Fruit fly (Drosophila melanogaster): Measurements from ENCODE around the gene CG15601.

Gene CG15601

DNA sequence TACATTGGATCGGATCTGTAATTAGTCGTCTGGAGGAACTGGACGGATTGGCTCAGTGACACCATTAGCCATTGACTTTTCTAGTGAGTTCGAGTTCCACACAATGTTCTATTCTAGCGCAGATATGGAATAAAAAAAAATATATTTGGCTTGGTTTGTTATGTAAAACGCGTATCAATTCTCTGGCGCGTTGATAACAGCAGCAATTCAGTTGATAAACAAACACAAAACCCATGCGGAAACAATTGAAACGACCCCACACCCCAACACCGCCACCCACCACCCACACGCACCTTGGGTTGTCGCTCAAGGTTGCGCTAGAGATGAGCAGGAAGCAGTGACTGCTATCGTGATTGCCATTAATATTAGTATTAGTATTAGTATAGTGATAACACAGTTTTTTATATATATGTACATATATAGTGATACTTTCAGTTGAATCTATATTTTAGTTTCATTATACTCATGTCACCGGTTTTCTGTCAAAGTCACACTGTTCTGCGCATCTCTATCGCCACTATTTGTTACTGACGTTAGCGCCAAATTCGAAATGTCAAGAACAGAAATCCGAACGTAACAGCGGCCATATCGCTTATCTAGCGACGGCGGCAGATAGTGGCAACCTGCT, 12.8 kb upstream of the CG15601 start (continued):
- TF ChIP-seq CG6175 (GFP tag; IDR thresholded peaks at IDR 0.05) (peak; percentile 93), ken (GFP tag; IDR thresholded peaks at IDR 0.05) (peak; percentile 94), hbn (GFP tag; IDR thresholded peaks at IDR 0.05; ENCODE audit: partially characterized antibody) (no peak), Rx (GFP tag; IDR thresholded peaks at IDR 0.05) (peak; percentile 86)

DNA sequence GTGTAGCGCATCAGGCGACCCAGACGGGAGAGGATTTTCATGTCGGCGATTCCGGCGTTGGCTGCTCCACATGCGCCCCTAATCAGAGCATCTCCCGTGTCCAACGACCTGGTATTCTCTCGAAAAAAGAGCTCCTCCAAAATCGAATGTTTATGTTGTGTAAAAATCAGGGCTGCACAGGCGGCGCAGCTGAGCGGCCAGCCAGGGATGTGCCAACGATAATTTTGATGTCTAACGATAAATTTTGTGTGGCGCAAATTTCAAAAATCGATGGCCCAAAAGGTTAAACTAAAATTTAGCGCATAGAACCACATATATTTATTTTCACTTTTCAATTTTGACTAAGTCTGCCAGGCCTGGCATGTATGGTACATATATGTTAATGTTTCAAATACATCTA, 9.4 kb upstream of the CG15601 start, which contains the start of gene CG9240:
Gene CG9240 (minus strand): TSS at position 213 of the 400 bp plus-strand sequence.
- TF ChIP-seq CG17829 (tag; optimal IDR thresholded peaks at IDR 0.05) = peak; percentile 18
- no peak for TF ChIP-seq cg (GFP tag; optimal IDR thresholded peaks at IDR 0.05)
- TF ChIP-seq CG12769 (tag; optimal IDR thresholded peaks at IDR 0.05) = peak; percentile 5
- TF ChIP-seq Ets97D (GFP tag; optimal IDR thresholded peaks at IDR 0.05) = no peak
- peak; percentile 88 for TF ChIP-seq Dp (GFP tag; optimal IDR thresholded peaks at IDR 0.05)
- no peak for TF ChIP-seq Meics (GFP tag; optimal IDR thresholded peaks at IDR 0.05)
- peak; percentile 78 for TF ChIP-seq Dref (GFP tag; IDR thresholded peaks at IDR 0.05)
- TF ChIP-seq CG13424 (tag; optimal IDR thresholded peaks at IDR 0.05) = no peak
- TF ChIP-seq CG3281 (GFP tag; optimal IDR thresholded peaks at IDR 0.05) = peak; percentile 25
- TF ChIP-seq Pdp1 (GFP tag; optimal IDR thresholded peaks at IDR 0.05) = peak in 1 of 2 experiments; percentile 84
- TF ChIP-seq Med (GFP tag) = peak; percentile 66
- TF ChIP-seq CG15514 (GFP tag; optimal IDR thresholded peaks at IDR 0.05) = peak; percentile 69
- TF ChIP-seq zfh1 (GFP tag; IDR thresholded peaks at IDR 0.05) = 0 out of 3 replicates have a peak, but pooled peaks have one; percentile 28
- peak; percentile 69 for TF ChIP-seq pzg (GFP tag; optimal IDR thresholded peaks at IDR 0.05)
- peak; percentile 2 for TF ChIP-seq nom (GFP tag; optimal IDR thresholded peaks at IDR 0.05)
- TF ChIP-seq CG15479 (GFP tag; optimal IDR thresholded peaks at IDR 0.05) = peak; percentile 18
- TF ChIP-seq vvl (GFP tag; IDR thresholded peaks at IDR 0.05) = no peak
- peak; percentile 41 for TF ChIP-seq YL-1 (GFP tag; optimal IDR thresholded peaks at IDR 0.05)
- no peak for TF ChIP-seq h (optimal IDR thresholded peaks at IDR 0.05)
- TF ChIP-seq CG10267 (tag; optimal IDR thresholded peaks at IDR 0.05) = peak; percentile 4
- peak; percentile 60 for TF ChIP-seq CG1603 (tag; optimal IDR thresholded peaks at IDR 0.05)
- peak; percentile 36 for TF ChIP-seq CG13894 (tag; optimal IDR thresholded peaks at IDR 0.05)
- peak in 1 of 2 experiments; percentile 87 for TF ChIP-seq crp (GFP tag; optimal IDR thresholded peaks at IDR 0.05)
- peak; percentile 2 for TF ChIP-seq D19A (tag; optimal IDR thresholded peaks at IDR 0.05)
- TF ChIP-seq HLH4C (GFP tag; IDR thresholded peaks at IDR 0.05; ENCODE audit: partially characterized antibody) = peak; percentile 35; the same call in 1 of the 3 replicates
- TF ChIP-seq MBD-R2 (GFP tag; IDR thresholded peaks at IDR 0.05) = peak; percentile 87
- peak; percentile 5 for TF ChIP-seq trem (tag; optimal IDR thresholded peaks at IDR 0.05)
- TF ChIP-seq da (GFP tag; optimal IDR thresholded peaks at IDR 0.05) = no peak
- peak; percentile 25; the same call in 1 of the 2 replicates for TF ChIP-seq Scr (GFP tag; IDR thresholded peaks at IDR 0.05; ENCODE audit: partially characterized antibody)
- TF ChIP-seq Bgb (GFP tag; IDR thresholded peaks at IDR 0.05; ENCODE audit: partially characterized antibody) = 0 out of 2 replicates have a peak, but pooled peaks have one; percentile 16
- TF ChIP-seq unc-4 (GFP tag; IDR thresholded peaks at IDR 0.05; ENCODE audit: partially characterized antibody) = 0 out of 2 replicates have a peak, but pooled peaks have one; percentile 21
- TF ChIP-seq lab (GFP tag; optimal IDR thresholded peaks at IDR 0.05) = no peak
- TF ChIP-seq CG2116 (GFP tag; optimal IDR thresholded peaks at IDR 0.05) = peak; percentile 94
- TF ChIP-seq CG3995 (GFP tag; optimal IDR thresholded peaks at IDR 0.05) = peak; percentile 28
- TF ChIP-seq ato (GFP tag; IDR thresholded peaks at IDR 0.05; ENCODE audit: partially characterized antibody) = peak; percentile 22; the same call in 1 of the 2 replicates
- no peak for TF ChIP-seq wdn (GFP tag; IDR thresholded peaks at IDR 0.05)
- TF ChIP-seq CG13287 (GFP tag; IDR thresholded peaks at IDR 0.05; ENCODE audit: partially characterized antibody) = peak; percentile 32; the same call in 1 of the 2 replicates
- no peak for TF ChIP-seq CG30431 (GFP tag; optimal IDR thresholded peaks at IDR 0.05)
- TF ChIP-seq Dll (GFP tag; IDR thresholded peaks at IDR 0.05; ENCODE audit: partially characterized antibody) = peak; percentile 46; the same call in 1 of the 4 replicates
- TF ChIP-seq prd (optimal IDR thresholded peaks at IDR 0.05) = no peak
- TF ChIP-seq prd (GFP tag; IDR thresholded peaks at IDR 0.05) = no peak
- TF ChIP-seq amos (GFP tag; IDR thresholded peaks at IDR 0.05; ENCODE audit: partially characterized antibody) = peak; percentile 28; the same call in 1 of the 2 replicates

Data from whole organism, embryonic.